Worm (Caenorhabditis elegans) whole organism, L4/young adult: Measurements from ENCODE around the gene mel-32.

Source experiments
- W03F9.2 ChIP-seq: fragments of 150-350 bp; optimal IDR thresholded peaks from 2 replicates; lab custom pipeline; 2014; ENCODE audit warnings: missing biosample characterization, missing genetic modification characterization
- dao-5 ChIP-seq: sonication (generic microtip); optimal IDR thresholded peaks from 2 replicates; lab custom pipeline; 2016; ENCODE audit warnings: missing genotype, missing genetic modification characterization, moderate library complexity, missing compliant biosample characterization
- him-1 ChIP-seq: sonication (generic microtip); optimal IDR thresholded peaks from 2 replicates; lab custom pipeline; 2016; ENCODE audit warnings: missing genotype, missing genetic modification reagents, missing genetic modification characterization, missing compliant biosample characterization

mel-32 gene

DNA sequence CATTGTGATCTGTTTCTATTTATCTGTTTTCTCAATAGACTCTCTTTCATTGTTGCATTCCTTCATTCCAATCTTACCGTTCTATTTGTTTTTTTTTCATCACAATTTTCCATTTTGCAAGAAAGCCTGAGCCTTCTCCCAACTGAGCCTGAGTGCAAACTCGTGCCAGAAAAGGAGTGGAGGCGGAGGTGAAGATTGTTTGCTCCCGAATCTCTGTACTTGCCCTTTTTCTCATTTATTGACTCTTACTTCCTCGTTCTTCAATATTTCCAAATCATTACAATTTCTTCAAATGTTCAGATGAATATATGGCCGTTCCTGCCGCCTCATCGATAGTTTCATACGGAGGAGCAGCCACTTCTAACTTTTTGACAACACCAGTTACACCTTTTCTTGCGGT, 36.0 kb downstream of the mel-32 start, which contains the start of gene let-756:
Gene let-756 (plus strand): TSS at position 301 of the 400 bp plus-strand sequence.
- no peak for TF ChIP-seq dao-5
- TF ChIP-seq him-1 (tag; lab: Kevin White, UChicago): no peak
- TF ChIP-seq W03F9.2 (tag; lab: Kevin White, UChicago): no peak

ce11 chrIII:6405121-6405520, 37.7 kb downstream of the mel-32 start:
- TF ChIP-seq W03F9.2 (tag; lab: Kevin White, UChicago) (no peak), him-1 (tag; lab: Kevin White, UChicago) (no peak), dao-5 (no peak)

- TF ChIP-seq him-1 (tag; lab: Kevin White, UChicago) (no peak), dao-5 (no peak), W03F9.2 (tag; lab: Kevin White, UChicago) (no peak)
Observed at ce11 chrIII:6402810-6403209, 40.0 kb downstream of the mel-32 start.

- TF ChIP-seq dao-5 (no peak), W03F9.2 (tag; lab: Kevin White, UChicago) (no peak), him-1 (tag; lab: Kevin White, UChicago) (no peak)
Observed at ce11 chrIII:6402346-6402745, 40.5 kb downstream of the mel-32 start.

ce11 chrIII:6399424-6399823, 43.4 kb downstream of the mel-32 start:
- TF ChIP-seq W03F9.2 (tag; lab: Kevin White, UChicago): no peak
- no peak for TF ChIP-seq him-1 (tag; lab: Kevin White, UChicago)
- no peak for TF ChIP-seq dao-5

DNA sequence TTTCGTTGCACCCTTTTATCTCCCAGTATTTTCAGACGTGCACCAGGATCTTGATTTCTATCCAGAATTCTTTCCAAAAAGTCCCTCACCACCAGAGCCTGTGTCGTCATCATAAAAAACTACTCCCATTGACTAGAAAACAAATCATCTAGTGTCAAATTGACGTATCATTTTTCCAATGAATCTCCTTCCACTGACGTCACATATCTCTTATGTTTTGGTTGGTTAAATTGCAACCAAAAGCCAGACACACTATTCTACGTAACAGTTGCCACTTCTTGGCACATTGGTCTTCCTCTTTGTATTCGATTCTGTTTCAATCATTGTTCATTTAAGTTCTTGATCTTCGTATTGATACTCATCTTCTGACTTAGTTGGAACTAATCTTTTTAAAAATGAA, 44.7 kb downstream of the mel-32 start:
- no peak for TF ChIP-seq dao-5
- no peak for TF ChIP-seq him-1 (tag; lab: Kevin White, UChicago)
- no peak for TF ChIP-seq W03F9.2 (tag; lab: Kevin White, UChicago)

DNA sequence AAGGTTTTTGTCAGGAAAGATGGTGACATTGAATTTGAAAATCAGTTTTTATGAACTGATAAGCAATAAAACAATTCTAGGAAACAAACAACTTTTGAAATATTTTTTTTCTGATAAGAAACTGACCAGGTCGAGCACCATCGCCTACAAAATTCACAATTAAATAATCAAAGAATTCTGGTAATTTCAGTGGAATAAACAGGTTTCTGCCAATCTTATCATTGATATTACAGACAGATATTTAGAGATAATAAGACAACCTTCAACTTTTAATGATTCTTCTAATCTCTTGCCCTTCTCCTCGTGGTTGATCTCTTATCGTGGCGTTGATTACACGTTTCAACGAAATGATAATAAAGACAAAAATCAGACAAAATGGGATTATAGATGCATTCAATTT, 46.4 kb downstream of the mel-32 start:
- TF ChIP-seq dao-5 (no peak), him-1 (tag; lab: Kevin White, UChicago) (no peak), W03F9.2 (tag; lab: Kevin White, UChicago) (no peak)

DNA sequence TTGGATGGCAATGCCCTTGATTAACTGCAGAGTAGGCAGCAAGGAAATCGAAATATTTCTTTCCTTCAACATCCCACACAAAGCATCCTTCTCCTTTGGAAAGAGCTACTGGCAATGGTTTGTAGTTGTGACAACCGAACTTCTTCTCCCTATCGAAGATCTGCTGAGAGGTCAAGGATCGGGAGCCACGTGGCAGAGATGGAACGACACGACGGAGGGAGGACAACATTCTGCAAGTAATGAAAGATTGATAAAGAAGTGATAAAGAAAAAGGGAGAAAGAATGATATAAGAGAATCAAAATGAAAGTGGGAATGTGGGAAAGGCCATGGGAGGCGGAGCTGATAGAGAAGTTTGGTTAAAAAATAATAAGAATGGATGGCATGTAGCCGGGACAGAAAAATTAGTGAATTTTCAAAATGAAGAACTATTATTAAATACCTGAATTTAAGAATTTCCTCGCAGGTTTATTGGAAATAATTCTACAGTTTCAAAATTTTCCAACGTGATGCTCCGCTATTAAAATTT, 47.0 kb downstream of the mel-32 start, which contains the start of gene oatr-1:
Gene oatr-1 (minus strand): TSS at position 477 of the 527 bp plus-strand sequence.
- TF ChIP-seq W03F9.2 (tag; lab: Kevin White, UChicago): no peak
- no peak for TF ChIP-seq him-1 (tag; lab: Kevin White, UChicago)
- no peak for TF ChIP-seq dao-5

DNA sequence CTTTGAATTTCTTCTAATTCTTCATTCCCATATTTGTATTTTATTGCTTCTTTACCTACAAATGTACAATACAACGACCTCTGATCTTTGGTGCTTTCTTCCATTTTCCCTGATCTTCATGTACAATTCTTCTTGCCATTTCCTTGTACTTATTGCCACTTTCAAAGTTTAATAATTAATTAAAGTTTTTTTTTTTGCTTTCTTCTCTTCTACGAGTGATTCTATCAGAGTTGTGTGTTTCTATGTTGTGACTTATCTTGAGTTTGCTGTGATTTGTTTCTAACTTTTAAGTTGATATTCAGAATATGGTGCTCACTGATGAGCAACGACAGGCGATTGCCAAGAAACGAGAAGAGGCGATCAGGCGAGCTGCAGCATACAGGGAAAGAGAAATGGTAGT, 52.2 kb downstream of the mel-32 start, which contains the start of gene smrc-1:
Gene smrc-1 (plus strand): TSS at position 301 of the 400 bp plus-strand sequence.
- TF ChIP-seq dao-5: no peak
- no peak for TF ChIP-seq him-1 (tag; lab: Kevin White, UChicago)
- no peak for TF ChIP-seq W03F9.2 (tag; lab: Kevin White, UChicago)
